Worm (Caenorhabditis elegans): ENCODE results near the gene shl-1.

DNA sequence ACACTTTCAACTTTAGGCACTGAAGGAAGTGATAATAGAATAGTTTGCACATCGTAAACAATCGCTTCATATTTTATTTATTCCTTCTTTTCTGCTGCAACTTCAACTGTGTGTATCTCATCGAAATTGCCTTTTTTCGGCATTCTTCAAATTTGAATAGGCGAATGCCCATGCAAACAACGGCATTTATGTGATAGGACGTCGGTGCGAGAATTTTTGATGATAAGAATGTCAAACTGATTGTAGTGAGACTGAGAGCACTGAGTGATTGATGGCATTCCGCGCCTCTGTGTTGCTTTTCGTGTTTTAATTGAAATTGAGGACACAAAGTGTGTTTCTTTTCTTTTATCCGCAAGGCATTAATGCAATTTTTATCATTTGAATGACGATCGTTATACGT, 53.1 kb downstream of the shl-1 start:
- no peak for TF ChIP-seq fkh-4 (tag; optimal IDR thresholded peaks at IDR 0.05; ENCODE audit: borderline replicate concordance)
- TF ChIP-seq lin-13 (GFP tag; optimal IDR thresholded peaks at IDR 0.05), result no peak
- TF ChIP-seq nhr-237 (tag; optimal IDR thresholded peaks at IDR 0.05), result no peak
- no peak for TF ChIP-seq lin-39 (tag; optimal IDR thresholded peaks at IDR 0.05)
- no peak for TF ChIP-seq fkh-10 (GFP tag; optimal IDR thresholded peaks at IDR 0.05)
- TF ChIP-seq snu-23 (GFP tag; optimal IDR thresholded peaks at IDR 0.05), result no peak
- no peak for TF ChIP-seq ama-1 (optimal IDR thresholded peaks at IDR 0.05)
- no peak for TF ChIP-seq ztf-11 (tag; optimal IDR thresholded peaks at IDR 0.05)

All from whole organism, L1 larva.